Worm (Caenorhabditis elegans): Measurements from ENCODE around the gene C56G2.9.

DNA sequence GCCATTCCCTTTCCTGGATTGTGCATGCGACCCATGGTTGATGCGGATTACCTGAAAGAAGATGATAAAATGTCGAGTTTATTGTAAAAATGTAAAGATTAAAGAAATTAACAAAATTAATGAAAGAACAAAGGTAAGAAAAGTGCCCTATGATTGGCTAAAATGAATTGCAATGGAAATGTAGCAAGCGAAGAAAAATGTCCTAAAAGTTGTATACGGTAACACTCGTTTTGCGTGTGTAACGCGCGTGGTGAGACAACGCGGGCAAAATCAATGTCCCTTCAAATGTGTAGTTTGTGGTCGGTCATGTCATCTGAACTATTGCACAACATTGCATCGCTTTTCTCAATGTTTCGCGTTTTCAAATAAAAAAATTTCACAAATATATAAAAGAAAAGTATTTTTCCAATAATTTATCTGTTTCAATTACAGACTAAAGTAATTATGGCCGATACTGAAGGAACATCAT, 31.9 kb upstream of the C56G2.9 start, which contains the start of the genes rps-13 and nfx-1:
- TF ChIP-seq him-1 (tag; optimal IDR thresholded peaks at IDR 0.05) (no peak), W03F9.2 (tag; optimal IDR thresholded peaks at IDR 0.05) (peak; percentile 69), dao-5 (tag; optimal IDR thresholded peaks at IDR 0.05) (no peak)

Data from whole organism, L4/young adult.